Worm (Caenorhabditis elegans): ENCODE measurements around the gene metl-9.

Gene metl-9

ce11 chrX:5208326-5208725 is 29.4 kb upstream of the metl-9 start:
- no peak for TF ChIP-seq ceh-16 (tag; optimal IDR thresholded peaks at IDR 0.05)
- TF ChIP-seq lsy-12 (tag; optimal IDR thresholded peaks at IDR 0.05) = no peak
- TF ChIP-seq unc-62 (GFP tag; optimal IDR thresholded peaks at IDR 0.05) = no peak
- TF ChIP-seq daf-12 (tag; optimal IDR thresholded peaks at IDR 0.05) = no peak
- no peak for TF ChIP-seq eor-1 (tag; optimal IDR thresholded peaks at IDR 0.05)
- TF ChIP-seq lin-15B (tag; optimal IDR thresholded peaks at IDR 0.05) = no peak
- TF ChIP-seq elt-3 (tag; optimal IDR thresholded peaks at IDR 0.05) = no peak
- TF ChIP-seq elt-1 (tag; optimal IDR thresholded peaks at IDR 0.05) = no peak
- TF ChIP-seq nhr-12 (tag; optimal IDR thresholded peaks at IDR 0.05) = no peak
- TF ChIP-seq pqm-1 (tag; optimal IDR thresholded peaks at IDR 0.05) = no peak
- TF ChIP-seq zag-1 (tag; optimal IDR thresholded peaks at IDR 0.05) = no peak
- no peak for TF ChIP-seq fkh-10 (GFP tag; optimal IDR thresholded peaks at IDR 0.05)
- TF ChIP-seq tbx-2 (tag; optimal IDR thresholded peaks at IDR 0.05) = no peak
- TF ChIP-seq nhr-28 (tag; optimal IDR thresholded peaks at IDR 0.05) = no peak
- TF ChIP-seq pha-4 (tag; optimal IDR thresholded peaks at IDR 0.05) = no peak
- TF ChIP-seq unc-39 (tag; optimal IDR thresholded peaks at IDR 0.05) = no peak
- no peak for TF ChIP-seq nhr-76 (tag; optimal IDR thresholded peaks at IDR 0.05)

- no peak for TF ChIP-seq daf-12 (tag; optimal IDR thresholded peaks at IDR 0.05)
- peak; percentile 63 for TF ChIP-seq pha-4 (tag; optimal IDR thresholded peaks at IDR 0.05)
- TF ChIP-seq elt-2 (tag; optimal IDR thresholded peaks at IDR 0.05) = peak; percentile 56
Measured at ce11 chrX:5207819-5208218, 28.9 kb upstream of the metl-9 start.

ce11 chrX:5205561-5205960 is 26.6 kb upstream of the metl-9 start, which contains the start of gene H28G03.2:
Gene H28G03.2 (plus strand): TSS chrX:5205760.
- no peak for TF ChIP-seq nhr-43 (tag; optimal IDR thresholded peaks at IDR 0.05; ENCODE audit: poor library complexity, severe bottlenecking)
- TF ChIP-seq fkh-2 (tag; optimal IDR thresholded peaks at IDR 0.05) = no peak
- TF ChIP-seq daf-12 (tag; optimal IDR thresholded peaks at IDR 0.05) = no peak
- TF ChIP-seq elt-2 (tag; optimal IDR thresholded peaks at IDR 0.05) = peak; percentile 14
- TF ChIP-seq hmg-11 (tag; optimal IDR thresholded peaks at IDR 0.05) = peak; percentile 2
- TF ChIP-seq elt-3 (tag; optimal IDR thresholded peaks at IDR 0.05) = no peak
- TF ChIP-seq aly-2 (tag; optimal IDR thresholded peaks at IDR 0.05) = no peak
- no peak for TF ChIP-seq lin-15B (tag; optimal IDR thresholded peaks at IDR 0.05)
- TF ChIP-seq elt-1 (tag; optimal IDR thresholded peaks at IDR 0.05) = no peak
- TF ChIP-seq R02D3.7 (tag; optimal IDR thresholded peaks at IDR 0.05) = no peak
- no peak for TF ChIP-seq pha-4 (tag; optimal IDR thresholded peaks at IDR 0.05)
- TF ChIP-seq jun-1 (tag; optimal IDR thresholded peaks at IDR 0.05) = no peak
- TF ChIP-seq eor-1 (tag; optimal IDR thresholded peaks at IDR 0.05) = no peak
- peak; percentile 1 for TF ChIP-seq nfya-1 (tag; optimal IDR thresholded peaks at IDR 0.05; ENCODE audit: insufficient read depth)
- TF ChIP-seq ceh-82 (tag; optimal IDR thresholded peaks at IDR 0.05) = no peak
- no peak for TF ChIP-seq pqm-1 (tag; optimal IDR thresholded peaks at IDR 0.05)
- TF ChIP-seq lin-39 (tag; optimal IDR thresholded peaks at IDR 0.05) = peak; percentile 15

- TF ChIP-seq nhr-76 (tag; optimal IDR thresholded peaks at IDR 0.05) = no peak
- no peak for TF ChIP-seq lin-39 (tag; optimal IDR thresholded peaks at IDR 0.05)
- TF ChIP-seq nfya-1 (tag; optimal IDR thresholded peaks at IDR 0.05; ENCODE audit: insufficient read depth) = no peak
Measured at ce11 chrX:5202923-5203322, 24.0 kb upstream of the metl-9 start.

ce11 chrX:5202399-5202798 is 23.4 kb upstream of the metl-9 start:
- TF ChIP-seq pqm-1 (tag; optimal IDR thresholded peaks at IDR 0.05) (peak; percentile 18), ceh-28 (tag; optimal IDR thresholded peaks at IDR 0.05) (no peak), elt-2 (tag; optimal IDR thresholded peaks at IDR 0.05) (peak; percentile 52)

- TF ChIP-seq egl-5 (tag; optimal IDR thresholded peaks at IDR 0.05) = peak; percentile 83
- peak; percentile 53 for TF ChIP-seq lin-39 (tag; optimal IDR thresholded peaks at IDR 0.05)
- no peak for TF ChIP-seq nhr-11 (tag; optimal IDR thresholded peaks at IDR 0.05)
- no peak for TF ChIP-seq unc-62 (GFP tag; optimal IDR thresholded peaks at IDR 0.05)
Measured at ce11 chrX:5201860-5202259, 22.9 kb upstream of the metl-9 start.
